Worm (Caenorhabditis elegans): ENCODE measurements around the gene ekl-6.

DNA sequence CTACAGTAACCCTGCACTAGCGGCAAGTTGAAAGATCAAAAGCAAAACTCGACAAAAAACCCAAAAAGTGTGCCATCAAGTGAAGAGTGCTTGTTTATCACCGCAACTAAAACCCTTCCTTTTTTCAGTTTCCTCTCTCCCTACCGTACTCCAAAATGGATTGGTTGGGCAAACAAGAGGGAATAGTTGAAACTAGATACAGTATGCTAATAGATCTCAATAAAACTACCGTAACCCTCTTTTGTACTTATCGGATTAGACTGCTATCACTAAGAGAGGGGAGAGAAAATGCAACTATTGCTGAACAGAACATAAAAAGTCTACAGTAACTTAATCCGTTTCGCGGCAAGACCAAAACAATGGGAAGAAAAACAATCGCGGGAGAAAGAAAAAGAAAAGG, 31.2 kb downstream of the ekl-6 start:
- no peak for TF ChIP-seq elt-3 (tag; optimal IDR thresholded peaks at IDR 0.05)
- no peak for TF ChIP-seq nhr-12 (tag; optimal IDR thresholded peaks at IDR 0.05)
- no peak for TF ChIP-seq nhr-28 (tag; optimal IDR thresholded peaks at IDR 0.05)
- no peak for TF ChIP-seq nhr-76 (tag; optimal IDR thresholded peaks at IDR 0.05)
- TF ChIP-seq lsy-2 (tag; optimal IDR thresholded peaks at IDR 0.05): no peak
- no peak for TF ChIP-seq nhr-237 (tag; optimal IDR thresholded peaks at IDR 0.05)
- no peak for TF ChIP-seq pha-4 (tag; optimal IDR thresholded peaks at IDR 0.05)
- TF ChIP-seq snpc-4 (tag; optimal IDR thresholded peaks at IDR 0.05): no peak
- TF ChIP-seq sem-2 (GFP tag; optimal IDR thresholded peaks at IDR 0.05): no peak
- no peak for TF ChIP-seq ces-1 (GFP tag; optimal IDR thresholded peaks at IDR 0.05)
- TF ChIP-seq unc-62 (GFP tag; optimal IDR thresholded peaks at IDR 0.05): no peak
- TF ChIP-seq ztf-11 (tag; optimal IDR thresholded peaks at IDR 0.05): no peak
- no peak for TF ChIP-seq unc-39 (tag; optimal IDR thresholded peaks at IDR 0.05)

All from whole organism, mixed stage, embryonic.